Fruit fly (Drosophila melanogaster) whole organism, embryonic: ENCODE data around the gene CG31041.

ENCODE experiments used
- Atf3 ChIP-seq: fragments of 200-800 bp; sonication (Bioruptor generic); optimal IDR thresholded peaks from 3 replicates; lab custom pipeline; 2016; ENCODE audit warnings: missing biosample characterization, missing genetic modification characterization
- BEAF-32 ChIP-seq: fragments of 200-800 bp; sonication (Bioruptor generic); optimal IDR thresholded peaks from 3 replicates; lab custom pipeline; 2017; ENCODE audit warnings: missing biosample characterization, missing genetic modification characterization, mild to moderate bottlenecking, moderate library complexity, missing genetic modification reagents
- Bdp1 ChIP-seq: fragments of 200-800 bp; sonication (Bioruptor generic); optimal IDR thresholded peaks from 3 replicates; lab custom pipeline; 2016; ENCODE audit warnings: missing biosample characterization, missing genetic modification characterization
- CG11398 ChIP-seq: fragments of 200-800 bp; sonication (Bioruptor generic); optimal IDR thresholded peaks from 2 replicates; lab custom pipeline; 2016; ENCODE audit warnings: missing biosample characterization, missing genetic modification characterization
- CG12236 ChIP-seq: fragments of 200-800 bp; sonication (Bioruptor generic); optimal IDR thresholded peaks from 2 replicates; lab custom pipeline; 2016; ENCODE audit warnings: missing biosample characterization, missing genetic modification characterization
- CG12942 ChIP-seq: fragments of 200-800 bp; sonication (Bioruptor generic); optimal IDR thresholded peaks from 3 replicates; lab custom pipeline; 2016; ENCODE audit warnings: missing biosample characterization, missing genetic modification characterization
- CG13624 ChIP-seq: fragments of 200-800 bp; sonication (Bioruptor generic); optimal IDR thresholded peaks from 2 replicates; lab custom pipeline; 2016; ENCODE audit warnings: missing biosample characterization, missing genetic modification characterization
- CG14014 ChIP-seq: fragments of 200-800 bp; sonication (Bioruptor generic); IDR thresholded peaks from 2 replicates; pipeline ENCODE4 v1.3.6; 2022; ENCODE audit warnings: missing biosample characterization, missing genetic modification characterization
- CG14050 ChIP-seq: fragments of 200-800 bp; sonication (Bioruptor generic); IDR thresholded peaks from 3 replicates; pipeline ENCODE4 v1.3.6; 2022; ENCODE audit warnings: missing biosample characterization, missing genetic modification characterization
- CG14965 ChIP-seq: fragments of 200-800 bp; sonication (Bioruptor generic); optimal IDR thresholded peaks from 2 replicates; lab custom pipeline; 2016; ENCODE audit warnings: missing biosample characterization, missing genetic modification characterization, borderline replicate concordance
- CG15601 ChIP-seq: fragments of 200-800 bp; sonication (Bioruptor generic); optimal IDR thresholded peaks from 3 replicates; lab custom pipeline; 2019; ENCODE audit warnings: missing biosample characterization, mild to moderate bottlenecking, missing genetic modification characterization, moderate library complexity
- CG2116 ChIP-seq: fragments of 200-800 bp; sonication (Bioruptor generic); optimal IDR thresholded peaks from 3 replicates; lab custom pipeline; 2018; ENCODE audit warnings: missing biosample characterization, mild to moderate bottlenecking, missing genetic modification characterization
- CG2712 ChIP-seq: fragments of 200-800 bp; optimal IDR thresholded peaks from 3 replicates; lab custom pipeline; 2019; ENCODE audit warnings: missing biosample characterization, mild to moderate bottlenecking, missing genetic modification characterization, moderate library complexity
- CG3065 ChIP-seq: fragments of 200-800 bp; sonication (Bioruptor generic); optimal IDR thresholded peaks from 2 replicates; lab custom pipeline; 2016; ENCODE audit warnings: missing biosample characterization, missing genetic modification characterization
- CG33557 ChIP-seq: fragments of 200-800 bp; sonication (Bioruptor generic); optimal IDR thresholded peaks from 2 replicates; lab custom pipeline; 2019; ENCODE audit warnings: missing biosample characterization, mild to moderate bottlenecking, missing genetic modification characterization, moderate library complexity
- CG4328 ChIP-seq: fragments of 200-800 bp; sonication (Bioruptor generic); optimal IDR thresholded peaks from 3 replicates; lab custom pipeline; 2017; ENCODE audit warnings: missing biosample characterization, missing genetic modification reagents, missing genetic modification characterization
- CG5953 ChIP-seq: fragments of 200-800 bp; sonication (Bioruptor generic); IDR thresholded peaks from 2 replicates; pipeline ENCODE4 v1.3.6; 2022; ENCODE audit warnings: missing biosample characterization, missing genetic modification characterization
- CG7963 ChIP-seq: fragments of 200-800 bp; sonication (Bioruptor generic); IDR thresholded peaks from 3 replicates; pipeline ENCODE4 v1.3.6; 2022; ENCODE audit warnings: missing biosample characterization, missing genetic modification characterization; ENCODE audit not compliant: partially characterized antibody
- CG8478 ChIP-seq: fragments of >200 bp; optimal IDR thresholded peaks from 2 replicates; lab custom pipeline; 2018
- CG9215 ChIP-seq: fragments of 200-800 bp; sonication (Bioruptor generic); IDR thresholded peaks from 2 replicates; pipeline ENCODE4 v1.3.6; 2022; ENCODE audit warnings: missing biosample characterization, missing genetic modification characterization
- Ets97D ChIP-seq: fragments of 200-800 bp; sonication (Bioruptor generic); optimal IDR thresholded peaks from 3 replicates; lab custom pipeline; 2016; ENCODE audit warnings: missing biosample characterization, missing genetic modification characterization
- Gsc ChIP-seq: fragments of 200-800 bp; sonication (Bioruptor generic); IDR thresholded peaks from 2 replicates; pipeline ENCODE4 v1.3.6; 2022; ENCODE audit warnings: missing biosample characterization, missing genetic modification characterization
- HHEX ChIP-seq: fragments of 200-800 bp; sonication (Bioruptor generic); optimal IDR thresholded peaks from 3 replicates; lab custom pipeline; 2017; ENCODE audit warnings: missing biosample characterization, mild to moderate bottlenecking, missing genetic modification characterization, missing genetic modification reagents
- Lhr ChIP-seq: fragments of 200-800 bp; sonication (Bioruptor generic); optimal IDR thresholded peaks from 3 replicates; lab custom pipeline; 2017; ENCODE audit warnings: mild to moderate bottlenecking, missing biosample characterization, missing genetic modification reagents, missing genetic modification characterization
- MBD-R2 ChIP-seq: fragments of 200-800 bp; sonication (Bioruptor generic); IDR thresholded peaks from 2 replicates; pipeline ENCODE4 v1.3.6; 2022; ENCODE audit warnings: missing biosample characterization, missing genetic modification characterization
- Mad ChIP-seq: fragments of 200-800 bp; sonication (Bioruptor generic); optimal IDR thresholded peaks from 2 replicates; lab custom pipeline; 2016; ENCODE audit warnings: missing biosample characterization, missing genetic modification characterization
- Mes4 ChIP-seq: fragments of 200-800 bp; sonication (Bioruptor generic); optimal IDR thresholded peaks from 2 replicates; lab custom pipeline; 2016; ENCODE audit warnings: missing biosample characterization, missing genetic modification characterization
- Scr ChIP-seq: fragments of 200-800 bp; sonication (Bioruptor generic); IDR thresholded peaks from 2 replicates; pipeline ENCODE4 v1.3.6; 2022; ENCODE audit warnings: missing biosample characterization, missing genetic modification characterization; ENCODE audit not compliant: partially characterized antibody
- Side ChIP-seq: fragments of 200-800 bp; sonication (Bioruptor generic); optimal IDR thresholded peaks from 2 replicates; lab custom pipeline; 2016; ENCODE audit warnings: missing biosample characterization, missing genetic modification characterization
- Xbp1 ChIP-seq: fragments of 200-800 bp; sonication (Bioruptor generic); optimal IDR thresholded peaks from 3 replicates; lab custom pipeline; 2016; ENCODE audit warnings: missing biosample characterization, mild to moderate bottlenecking, missing genetic modification characterization
- ase ChIP-seq: fragments of 200-800 bp; sonication (Bioruptor generic); IDR thresholded peaks from 3 replicates; pipeline ENCODE4 v1.3.6; 2022; ENCODE audit warnings: missing biosample characterization, missing genetic modification characterization
- bbx ChIP-seq: fragments of 200-800 bp; sonication (Bioruptor generic); IDR thresholded peaks from 2 replicates; pipeline ENCODE4 v1.3.6; 2022; ENCODE audit warnings: missing biosample characterization, missing genetic modification characterization; ENCODE audit not compliant: partially characterized antibody
- bigmax ChIP-seq: fragments of 200-800 bp; sonication (Bioruptor generic); optimal IDR thresholded peaks from 2 replicates; lab custom pipeline; 2018; ENCODE audit warnings: missing biosample characterization, mild to moderate bottlenecking, missing genetic modification characterization
- cg ChIP-seq: fragments of 200-800 bp; sonication (Bioruptor generic); optimal IDR thresholded peaks from 3 replicates; lab custom pipeline; 2019; ENCODE audit warnings: missing biosample characterization, mild to moderate bottlenecking, missing genetic modification characterization, moderate library complexity
- emc ChIP-seq: fragments of 200-800 bp; sonication (Bioruptor generic); optimal IDR thresholded peaks from 2 replicates; lab custom pipeline; 2016; ENCODE audit warnings: missing biosample characterization, missing genetic modification characterization
- ewg ChIP-seq: fragments of 200-800 bp; sonication (Bioruptor generic); optimal IDR thresholded peaks from 3 replicates; lab custom pipeline; 2017; ENCODE audit warnings: mild to moderate bottlenecking, missing biosample characterization, missing genetic modification reagents, missing genetic modification characterization
- fd102C ChIP-seq: fragments of 200-800 bp; sonication (Bioruptor generic); optimal IDR thresholded peaks from 2 replicates; lab custom pipeline; 2018; ENCODE audit warnings: missing biosample characterization, mild to moderate bottlenecking, missing genetic modification characterization, moderate library complexity
- gcm ChIP-seq: fragments of 200-800 bp; sonication (Bioruptor generic); optimal IDR thresholded peaks from 2 replicates; lab custom pipeline; 2019; ENCODE audit warnings: missing biosample characterization, mild to moderate bottlenecking, missing genetic modification characterization, moderate library complexity
- hth ChIP-seq: fragments of >200 bp; optimal IDR thresholded peaks from 2 replicates; lab custom pipeline; 2017; ENCODE audit warnings: inconsistent platforms
- kay ChIP-seq: fragments of 200-800 bp; sonication (Bioruptor generic); optimal IDR thresholded peaks from 2 replicates; lab custom pipeline; 2016; ENCODE audit warnings: missing biosample characterization, missing genetic modification characterization
- maf-S ChIP-seq: fragments of 200-800 bp; sonication (Bioruptor generic); optimal IDR thresholded peaks from 2 replicates; lab custom pipeline; 2016; ENCODE audit warnings: missing biosample characterization, missing genetic modification characterization
- nerfin-1 ChIP-seq: fragments of 200-800 bp; sonication (Bioruptor generic); optimal IDR thresholded peaks from 3 replicates; lab custom pipeline; 2019; ENCODE audit warnings: missing biosample characterization, mild to moderate bottlenecking, missing genetic modification characterization, moderate library complexity
- pita ChIP-seq: fragments of 200-800 bp; sonication (Bioruptor generic); optimal IDR thresholded peaks from 2 replicates; lab custom pipeline; 2017; ENCODE audit warnings: missing biosample characterization, mild to moderate bottlenecking, missing genetic modification characterization
- ranshi ChIP-seq: fragments of 200-800 bp; sonication (Bioruptor generic); IDR thresholded peaks from 2 replicates; pipeline ENCODE4 v1.3.6; 2022; ENCODE audit warnings: missing biosample characterization, missing genetic modification characterization
- slbo ChIP-seq: fragments of 200-800 bp; sonication (Bioruptor generic); IDR thresholded peaks from 2 replicates; pipeline ENCODE4 v1.3.6; 2022; ENCODE audit warnings: missing biosample characterization, missing genetic modification characterization
- sna ChIP-seq: fragments of 200-800 bp; sonication (Bioruptor generic); IDR thresholded peaks from 2 replicates; pipeline ENCODE4 v1.3.6; 2022; ENCODE audit warnings: missing biosample characterization, missing genetic modification characterization; ENCODE audit not compliant: partially characterized antibody
- tll ChIP-seq, 2 experiments: fragments of 200-800 bp in 1 of 2; fragments of >200 bp in 1 of 2; sonication (Bioruptor generic) in 1 of 2; optimal IDR thresholded peaks; 2 replicates each; lab custom pipeline; 2017 to 2019; ENCODE audit warnings: missing biosample characterization in 2 of 2, missing genetic modification characterization in 2 of 2, mild to moderate bottlenecking in 1 of 2, moderate library complexity in 1 of 2
- usp ChIP-seq: fragments of >200 bp; optimal IDR thresholded peaks from 2 replicates; lab custom pipeline; 2017; ENCODE audit warnings: missing biosample characterization, missing genetic modification characterization
- zen2 ChIP-seq: fragments of 200-800 bp; sonication (Bioruptor generic); IDR thresholded peaks from 3 replicates; pipeline ENCODE4 v1.3.6; 2022; ENCODE audit warnings: missing biosample characterization, missing genetic modification characterization; ENCODE audit not compliant: partially characterized antibody
- zfh2 ChIP-seq: fragments of 200-800 bp; sonication (Bioruptor generic); optimal IDR thresholded peaks from 2 replicates; lab custom pipeline; 2016; ENCODE audit warnings: missing biosample characterization, missing genetic modification characterization

CG31041 gene

dm6 chr3R:29591481-29592138 is 904 bp upstream of the CG31041 start, which contains the start of gene alph (continued):
- no peak for TF ChIP-seq usp
- TF ChIP-seq Side (GFP tag; lab: Kevin White, UChicago), result peak; percentile 5
- peak; percentile 78 for TF ChIP-seq CG8478 (lab: Kevin White, UChicago)
- peak; percentile 57 for TF ChIP-seq Xbp1 (GFP tag; lab: Kevin White, UChicago)
- peak; percentile 1 for TF ChIP-seq CG12236 (GFP tag; lab: Kevin White, UChicago)
- no peak for TF ChIP-seq gcm (GFP tag; lab: Kevin White, UChicago)
- TF ChIP-seq ewg (GFP tag; lab: Kevin White, UChicago), result peak; percentile 14
- no peak for TF ChIP-seq CG5953 (GFP tag; lab: Robert Waterston, UW)
- peak; percentile 37 for TF ChIP-seq CG2712
- peak; percentile 18 for TF ChIP-seq CG12942
- TF ChIP-seq CG4328 (GFP tag; lab: Kevin White, UChicago), result no peak
- no peak for TF ChIP-seq Gsc
- TF ChIP-seq HHEX (GFP tag; lab: Kevin White, UChicago), result peak; percentile 8
- TF ChIP-seq maf-S (GFP tag; lab: Kevin White, UChicago), result peak; percentile 19
- TF ChIP-seq CG7963, result peak; percentile 96
- peak; percentile 64 for TF ChIP-seq Mad (GFP tag; lab: Kevin White, UChicago)
- TF ChIP-seq Atf3 (GFP tag; lab: Kevin White, UChicago), result peak; percentile 37
- TF ChIP-seq zen2 (GFP tag; lab: Robert Waterston, UW), result peak; percentile 93
- peak; percentile 26 for TF ChIP-seq Bdp1 (GFP tag; lab: Kevin White, UChicago)
- peak; percentile 37 for TF ChIP-seq MBD-R2 (GFP tag; lab: Robert Waterston, UW)
- peak; percentile 6 for TF ChIP-seq CG33557 (GFP tag; lab: Kevin White, UChicago)
- TF ChIP-seq CG11398 (GFP tag; lab: Kevin White, UChicago), result peak; percentile 54
- TF ChIP-seq Lhr (GFP tag; lab: Kevin White, UChicago), result peak; percentile 86
- peak; percentile 40 for TF ChIP-seq CG13624
- peak; percentile 53 for TF ChIP-seq slbo (GFP tag; lab: Robert Waterston, UW)
- TF ChIP-seq Ets97D, result peak; percentile 90
- TF ChIP-seq ase (GFP tag; lab: Robert Waterston, UW), result no peak
- peak; percentile 96 for TF ChIP-seq Scr (GFP tag; lab: Robert Waterston, UW)
- no peak for TF ChIP-seq hth (lab: Kevin White, UChicago)
- TF ChIP-seq CG15601 (tag; lab: Kevin White, UChicago), result peak; percentile 10
- no peak for TF ChIP-seq kay (GFP tag; lab: Kevin White, UChicago)
- TF ChIP-seq emc (GFP tag; lab: Kevin White, UChicago), result no peak
- no peak for TF ChIP-seq CG14965
- peak; percentile 94 for TF ChIP-seq CG2116 (GFP tag; lab: Kevin White, UChicago)
- TF ChIP-seq zfh2 (GFP tag; lab: Kevin White, UChicago), result peak; percentile 7
- peak; percentile 10; the same call in 1 of the 2 replicates for TF ChIP-seq CG14014 (GFP tag; lab: Robert Waterston, UW)
- TF ChIP-seq nerfin-1 (tag; lab: Kevin White, UChicago), result no peak
- no peak for TF ChIP-seq CG14050 (GFP tag; lab: Robert Waterston, UW)
- TF ChIP-seq CG3065 (GFP tag; lab: Kevin White, UChicago), result no peak
- TF ChIP-seq BEAF-32 (GFP tag; lab: Kevin White, UChicago), result peak; percentile 99
- TF ChIP-seq fd102C, result no peak
- TF ChIP-seq Mes4 (GFP tag; lab: Kevin White, UChicago), result no peak
- peak; percentile 18 for TF ChIP-seq bigmax (GFP tag; lab: Kevin White, UChicago)
- TF ChIP-seq ranshi (GFP tag; lab: Robert Waterston, UW), result 0 out of 2 replicates have a peak, but pooled peaks have one; percentile 14
- peak; percentile 98 for TF ChIP-seq bbx
- TF ChIP-seq cg (GFP tag; lab: Kevin White, UChicago), result peak; percentile 96
- TF ChIP-seq pita (GFP tag; lab: Kevin White, UChicago), result peak; percentile 96
- TF ChIP-seq tll (GFP tag; optimal IDR thresholded peaks at IDR 0.05; lab: Kevin White, UChicago), result peak in 1 of 2 experiments; percentile 6
- TF ChIP-seq CG9215, result no peak; the same call in 1 of the 2 replicates
- peak; percentile 93 for TF ChIP-seq sna (GFP tag; lab: Robert Waterston, UW)
